Fruit fly (Drosophila melanogaster): ENCODE results near the gene BORCS6.

BORCS6 gene

DNA sequence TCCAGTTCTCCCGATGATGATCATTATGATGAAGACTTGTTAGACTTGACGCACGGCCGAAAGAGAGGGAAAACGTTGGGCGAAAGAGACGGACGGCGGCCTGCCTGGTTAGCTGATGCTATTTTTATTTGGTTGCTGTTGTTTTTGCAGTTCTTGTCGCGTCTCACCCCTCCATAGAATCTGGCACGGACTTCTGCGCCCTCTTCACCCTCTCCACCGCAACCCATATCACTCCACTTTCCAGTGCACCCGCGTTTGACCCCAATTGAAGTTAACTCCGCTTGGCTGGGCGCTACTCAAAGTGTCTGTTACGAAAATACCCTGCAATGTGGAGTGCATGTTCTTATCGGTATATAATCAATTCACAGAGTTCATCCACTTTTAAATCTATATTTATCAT, 20.5 kb downstream of the BORCS6 start:
- peak; percentile 41 for TF ChIP-seq svp (GFP tag)
- TF ChIP-seq dac (GFP tag; optimal IDR thresholded peaks at IDR 0.05), result no peak
- 0 out of 3 replicates have a peak, but pooled peaks have one; percentile 39 for TF ChIP-seq CG6163 (GFP tag; IDR thresholded peaks at IDR 0.05)
- TF ChIP-seq Eip78C (GFP tag), result peak; percentile 77

DNA sequence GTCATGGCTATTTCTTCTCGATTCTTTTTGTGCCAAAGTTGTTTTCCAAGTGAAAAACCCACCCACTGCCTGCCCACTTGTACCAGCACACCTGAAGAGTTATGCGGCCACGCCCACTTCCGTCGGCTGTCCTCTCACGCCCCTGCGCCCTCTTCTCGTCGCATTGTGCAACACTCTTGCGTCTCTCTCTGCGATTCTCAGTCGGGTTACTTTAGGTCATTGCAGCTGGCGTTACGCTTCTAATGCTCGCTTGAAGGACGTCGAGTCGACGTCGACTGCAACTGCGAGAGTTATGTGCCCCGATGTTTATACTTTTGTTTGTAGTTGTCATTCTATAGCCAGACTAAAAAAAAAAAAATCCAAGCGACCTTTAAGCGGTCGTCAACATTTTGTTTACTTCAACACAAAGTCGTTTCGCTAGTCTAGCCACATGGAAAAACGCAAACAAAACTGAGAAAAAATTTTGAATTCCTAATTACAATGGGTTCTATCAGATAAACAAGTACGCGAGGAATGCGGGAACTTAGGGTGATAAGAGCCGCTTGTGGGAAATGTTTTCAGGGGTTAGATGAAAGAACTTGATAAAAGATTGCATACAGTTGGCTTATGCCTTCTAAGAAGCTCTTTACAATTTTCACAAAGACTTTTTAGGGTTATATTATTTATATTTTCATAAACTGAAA, 21.3 kb downstream of the BORCS6 start:
- TF ChIP-seq Smox (GFP tag; optimal IDR thresholded peaks at IDR 0.05) (no peak), CG31627 (GFP tag; optimal IDR thresholded peaks at IDR 0.05) (no peak), CG1621 (tag; optimal IDR thresholded peaks at IDR 0.05) (no peak), CG32006 (GFP tag; optimal IDR thresholded peaks at IDR 0.05) (no peak), fd59A (GFP tag; optimal IDR thresholded peaks at IDR 0.05) (no peak), CG16779 (tag; optimal IDR thresholded peaks at IDR 0.05) (no peak), eg (GFP tag; IDR thresholded peaks at IDR 0.05) (0 out of 3 replicates have a peak, but pooled peaks have one; percentile 22), Met (GFP tag; optimal IDR thresholded peaks at IDR 0.05) (no peak), CG6163 (GFP tag; IDR thresholded peaks at IDR 0.05) (0 out of 3 replicates have a peak, but pooled peaks have one; percentile 27), fkh (GFP tag; optimal IDR thresholded peaks at IDR 0.05) (peak; percentile 57), Eip93F (GFP tag; optimal IDR thresholded peaks at IDR 0.05) (no peak), CG6854 (GFP tag; optimal IDR thresholded peaks at IDR 0.05) (no peak), Ets21C (GFP tag; optimal IDR thresholded peaks at IDR 0.05) (no peak), Lpt (GFP tag; optimal IDR thresholded peaks at IDR 0.05) (no peak), svp (GFP tag) (no peak), CG6808 (GFP tag; optimal IDR thresholded peaks at IDR 0.05) (no peak), Eip78C (GFP tag) (peak; percentile 32)

DNA sequence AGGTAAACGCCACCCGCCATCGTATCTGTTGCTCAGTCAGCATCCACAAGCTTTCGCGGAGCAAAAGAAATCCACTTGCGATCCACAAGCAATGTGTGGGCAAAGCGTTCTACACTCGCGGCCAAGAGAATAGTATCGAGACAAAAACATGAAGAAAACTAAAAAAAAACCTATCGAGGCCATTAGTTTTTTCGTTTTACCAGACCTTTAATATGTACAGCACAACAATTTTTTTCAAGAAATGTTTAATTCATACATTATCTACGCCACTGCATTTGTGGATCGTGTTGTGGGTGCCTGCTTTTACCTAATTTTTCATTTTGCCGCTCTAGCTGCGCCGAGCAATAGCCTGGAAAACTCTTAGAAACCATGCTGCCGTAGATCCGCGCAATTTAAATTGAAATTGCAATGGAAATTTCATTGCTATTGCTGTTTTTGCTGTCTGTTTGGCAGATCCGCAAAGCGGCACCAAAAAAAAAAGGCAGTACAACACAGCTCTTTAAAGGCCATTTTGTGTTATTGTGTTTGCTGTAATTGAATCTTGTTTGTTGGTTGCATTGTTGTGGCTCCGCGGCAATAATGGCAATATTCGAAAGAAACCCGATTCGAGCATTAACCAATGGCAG, 22.5 kb downstream of the BORCS6 start:
- peak; percentile 33 for TF ChIP-seq Hr39 (GFP tag; optimal IDR thresholded peaks at IDR 0.05)
- TF ChIP-seq esn (GFP tag; optimal IDR thresholded peaks at IDR 0.05), result peak; percentile 6
- TF ChIP-seq Ets96B (tag; optimal IDR thresholded peaks at IDR 0.05), result peak; percentile 27
- peak; percentile 5 for TF ChIP-seq Sox15 (GFP tag; optimal IDR thresholded peaks at IDR 0.05)
- TF ChIP-seq cyc (GFP tag; optimal IDR thresholded peaks at IDR 0.05), result peak; percentile 21
- TF ChIP-seq CG1621 (tag; optimal IDR thresholded peaks at IDR 0.05), result no peak
- TF ChIP-seq dsx (GFP tag; optimal IDR thresholded peaks at IDR 0.05; ENCODE audit: poor library complexity, severe bottlenecking), result no peak
- peak; percentile 27 for TF ChIP-seq Smox (GFP tag; optimal IDR thresholded peaks at IDR 0.05)
- no peak for TF ChIP-seq fd59A (GFP tag; optimal IDR thresholded peaks at IDR 0.05)
- TF ChIP-seq CG3032 (tag; optimal IDR thresholded peaks at IDR 0.05), result no peak
- TF ChIP-seq acj6 (GFP tag; optimal IDR thresholded peaks at IDR 0.05), result peak; percentile 60
- TF ChIP-seq achi (GFP tag; optimal IDR thresholded peaks at IDR 0.05), result peak; percentile 64
- peak; percentile 72 for TF ChIP-seq net (GFP tag; optimal IDR thresholded peaks at IDR 0.05)
- TF ChIP-seq spab (GFP tag; optimal IDR thresholded peaks at IDR 0.05), result peak; percentile 14
- no peak for TF ChIP-seq Sox102F (GFP tag; optimal IDR thresholded peaks at IDR 0.05)
- peak; percentile 20 for TF ChIP-seq CG34406 (GFP tag; optimal IDR thresholded peaks at IDR 0.05)
- TF ChIP-seq CG6854 (GFP tag; optimal IDR thresholded peaks at IDR 0.05), result no peak
- TF ChIP-seq Eip93F (GFP tag; optimal IDR thresholded peaks at IDR 0.05), result no peak
- TF ChIP-seq Hr4 (GFP tag; optimal IDR thresholded peaks at IDR 0.05), result peak; percentile 81
- TF ChIP-seq CG8119 (GFP tag; IDR thresholded peaks at IDR 0.05), result peak; percentile 88
- TF ChIP-seq Eip75B (GFP tag; optimal IDR thresholded peaks at IDR 0.05), result no peak
- peak; percentile 63 for TF ChIP-seq CG3919 (GFP tag; optimal IDR thresholded peaks at IDR 0.05)
- peak; percentile 47 for TF ChIP-seq CG16779 (tag; optimal IDR thresholded peaks at IDR 0.05)
- peak; percentile 92 for TF ChIP-seq Eip78C (GFP tag)
- TF ChIP-seq salr (GFP tag; optimal IDR thresholded peaks at IDR 0.05), result peak; percentile 2 to 58
- peak; percentile 54 for TF ChIP-seq dac (GFP tag; optimal IDR thresholded peaks at IDR 0.05)
- peak; percentile 42 for TF ChIP-seq CG6792 (GFP tag; optimal IDR thresholded peaks at IDR 0.05)
- TF ChIP-seq Blimp-1 (GFP tag; optimal IDR thresholded peaks at IDR 0.05), result peak; percentile 7
- TF ChIP-seq topi (GFP tag; optimal IDR thresholded peaks at IDR 0.05), result peak; percentile 47
- TF ChIP-seq Met (GFP tag; optimal IDR thresholded peaks at IDR 0.05), result peak; percentile 40
- peak; percentile 52 for TF ChIP-seq CG6808 (GFP tag; optimal IDR thresholded peaks at IDR 0.05)
- TF ChIP-seq vri (GFP tag; optimal IDR thresholded peaks at IDR 0.05), result no peak
- peak; percentile 92 for TF ChIP-seq CG15336 (GFP tag; IDR thresholded peaks at IDR 0.05)
- TF ChIP-seq Gug (GFP tag; IDR thresholded peaks at IDR 0.05), result peak; percentile 80
- TF ChIP-seq Hr38 (GFP tag; optimal IDR thresholded peaks at IDR 0.05), result no peak
- TF ChIP-seq fkh (GFP tag; optimal IDR thresholded peaks at IDR 0.05), result no peak
- TF ChIP-seq CG7368 (GFP tag; optimal IDR thresholded peaks at IDR 0.05), result peak; percentile 0
- TF ChIP-seq CG32006 (GFP tag; optimal IDR thresholded peaks at IDR 0.05), result peak; percentile 85
- TF ChIP-seq CG6163 (GFP tag; IDR thresholded peaks at IDR 0.05), result peak; percentile 89
